Fruit fly (Drosophila melanogaster) whole organism, pupa: ENCODE results near the gene lectin-24Db.

Source experiments
- CG17806 ChIP-seq: fragments of 200-800 bp; sonication (Bioruptor generic); optimal IDR thresholded peaks from 2 replicates; lab custom pipeline; 2018; ENCODE audit warnings: missing biosample characterization, mild to moderate bottlenecking, missing genetic modification characterization, moderate library complexity
- EcR ChIP-seq: fragments of 200-800 bp; sonication (Bioruptor generic); optimal IDR thresholded peaks from 3 replicates; lab custom pipeline; 2019; ENCODE audit warnings: missing biosample characterization, missing genetic modification characterization, mild to moderate bottlenecking, moderate library complexity, missing genetic modification reagents
- fd96Ca ChIP-seq: fragments of 200-800 bp; sonication (Bioruptor generic); IDR thresholded peaks from 3 replicates; pipeline ENCODE4 v1.3.6; 2022; ENCODE audit warnings: missing biosample characterization, missing genetic modification characterization

- peak; percentile 58 for TF ChIP-seq EcR
- peak; percentile 38; the same call in 1 of the 3 replicates for TF ChIP-seq fd96Ca (GFP tag; lab: Robert Waterston, UW)
- TF ChIP-seq CG17806 (tag; lab: Kevin White, UChicago): peak; percentile 85
Measured at dm6 chr2L:4211335-4211753, 23.4 kb downstream of the lectin-24Db start.
